Fruit fly (Drosophila melanogaster): ENCODE results near the gene Arpc3A.
A peak's percentile ranks its signal among the peaks of the same experiment; 100 is the strongest.

The Arpc3A gene

dm6 chr3R:15803502-15804461 lies 30.7 kb upstream of the Arpc3A start, which contains the start of gene alpha-Man-IIb (continued):
- TF ChIP-seq CG1621 (tag; optimal IDR thresholded peaks at IDR 0.05) (peak; percentile 26), Gug (GFP tag; IDR thresholded peaks at IDR 0.05) (no peak), esn (GFP tag; optimal IDR thresholded peaks at IDR 0.05) (peak; percentile 19), svp (GFP tag) (peak; percentile 70), Eip78C (GFP tag) (peak; percentile 74), CG16779 (tag; optimal IDR thresholded peaks at IDR 0.05) (no peak), CG8119 (GFP tag; IDR thresholded peaks at IDR 0.05) (no peak), pdm3 (GFP tag; optimal IDR thresholded peaks at IDR 0.05) (no peak), cyc (GFP tag; optimal IDR thresholded peaks at IDR 0.05) (peak; percentile 12), Ets96B (tag; optimal IDR thresholded peaks at IDR 0.05) (no peak), CG34406 (GFP tag; optimal IDR thresholded peaks at IDR 0.05) (no peak), OdsH (GFP tag; optimal IDR thresholded peaks at IDR 0.05) (no peak), topi (GFP tag; optimal IDR thresholded peaks at IDR 0.05) (no peak), CG11294 (GFP tag; IDR thresholded peaks at IDR 0.05) (no peak), dac (GFP tag; optimal IDR thresholded peaks at IDR 0.05) (no peak), CG6854 (GFP tag; optimal IDR thresholded peaks at IDR 0.05) (peak; percentile 52), ss (GFP tag; optimal IDR thresholded peaks at IDR 0.05) (peak in 1 of 2 experiments; percentile 23), dsx (GFP tag; optimal IDR thresholded peaks at IDR 0.05; ENCODE audit: poor library complexity, severe bottlenecking) (peak; percentile 69)

DNA sequence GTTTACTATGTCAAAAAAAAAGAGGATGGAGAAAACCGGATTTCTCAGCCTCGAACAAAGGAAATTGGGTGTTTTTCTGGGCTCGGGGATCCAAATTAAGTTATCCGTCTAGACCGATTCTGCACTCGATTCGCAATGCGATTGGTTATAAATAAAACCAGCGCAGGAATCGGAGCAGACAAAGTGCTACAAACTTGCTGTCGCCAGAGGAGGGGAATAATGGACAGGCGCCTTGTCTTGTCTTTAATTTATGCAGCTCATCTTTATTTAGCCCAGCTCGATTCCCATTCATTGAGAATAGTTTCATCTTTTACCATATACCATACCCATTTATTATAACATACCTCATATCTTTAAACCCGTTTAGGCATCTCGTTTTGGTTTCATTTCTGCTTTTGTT lies 29.8 kb upstream of the Arpc3A start:
- TF ChIP-seq Blimp-1 (GFP tag; optimal IDR thresholded peaks at IDR 0.05), result no peak
- TF ChIP-seq dsx (GFP tag; optimal IDR thresholded peaks at IDR 0.05; ENCODE audit: poor library complexity, severe bottlenecking), result peak; percentile 96

dm6 chr3R:15806341-15806740 lies 28.1 kb upstream of the Arpc3A start:
- TF ChIP-seq CG3919 (GFP tag; optimal IDR thresholded peaks at IDR 0.05) (no peak), salr (GFP tag; optimal IDR thresholded peaks at IDR 0.05) (peak in 1 of 2 experiments; percentile 34), CG6163 (GFP tag; IDR thresholded peaks at IDR 0.05) (no peak), Hr4 (GFP tag; optimal IDR thresholded peaks at IDR 0.05) (peak; percentile 47), CG32006 (GFP tag; optimal IDR thresholded peaks at IDR 0.05) (peak; percentile 75), svp (GFP tag) (peak; percentile 68), esn (GFP tag; optimal IDR thresholded peaks at IDR 0.05) (peak; percentile 45), Lpt (GFP tag; optimal IDR thresholded peaks at IDR 0.05) (peak; percentile 2), achi (GFP tag; optimal IDR thresholded peaks at IDR 0.05) (peak; percentile 3), Eip78C (GFP tag) (peak; percentile 86), vri (GFP tag; optimal IDR thresholded peaks at IDR 0.05) (no peak), Hr39 (GFP tag; optimal IDR thresholded peaks at IDR 0.05) (peak; percentile 5), lz (GFP tag; optimal IDR thresholded peaks at IDR 0.05) (peak; percentile 26), CG15336 (GFP tag; IDR thresholded peaks at IDR 0.05) (0 out of 2 replicates have a peak, but pooled peaks have one; percentile 26), CG8119 (GFP tag; IDR thresholded peaks at IDR 0.05) (peak; percentile 36; the same call in 2 of the 3 replicates), Met (GFP tag; optimal IDR thresholded peaks at IDR 0.05) (peak; percentile 40), acj6 (GFP tag; optimal IDR thresholded peaks at IDR 0.05) (no peak), topi (GFP tag; optimal IDR thresholded peaks at IDR 0.05) (peak; percentile 45), Sox15 (GFP tag; optimal IDR thresholded peaks at IDR 0.05) (no peak), dac (GFP tag; optimal IDR thresholded peaks at IDR 0.05) (no peak)

DNA sequence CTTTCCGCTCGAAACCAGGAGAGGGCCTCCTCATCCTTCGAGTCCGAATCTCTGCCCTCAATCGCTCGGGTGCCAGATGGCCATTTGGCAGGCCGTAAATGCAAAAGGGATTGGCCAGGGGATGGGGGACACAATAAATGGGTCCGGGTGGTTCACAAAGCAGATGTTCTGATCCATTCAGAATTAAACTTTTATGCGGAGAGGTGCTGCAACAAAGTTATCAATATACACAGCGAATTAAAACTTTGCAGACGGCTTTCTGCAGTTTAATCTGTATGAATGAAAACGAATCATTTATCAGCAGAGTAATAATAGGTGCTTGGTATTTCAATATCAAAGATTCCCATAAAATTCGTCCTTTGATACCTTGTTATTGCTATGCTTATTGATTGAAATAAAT lies 27.1 kb upstream of the Arpc3A start:
- TF ChIP-seq dsx (GFP tag; optimal IDR thresholded peaks at IDR 0.05; ENCODE audit: poor library complexity, severe bottlenecking), result peak; percentile 94
- peak; percentile 11 for TF ChIP-seq net (GFP tag; optimal IDR thresholded peaks at IDR 0.05)
- TF ChIP-seq CG8119 (GFP tag; IDR thresholded peaks at IDR 0.05), result no peak
- peak; percentile 69 for TF ChIP-seq CG1621 (tag; optimal IDR thresholded peaks at IDR 0.05)
- TF ChIP-seq Eip75B (GFP tag; optimal IDR thresholded peaks at IDR 0.05), result no peak
- TF ChIP-seq pdm3 (GFP tag; optimal IDR thresholded peaks at IDR 0.05), result peak; percentile 1
- TF ChIP-seq CG6854 (GFP tag; optimal IDR thresholded peaks at IDR 0.05), result peak; percentile 39

Data from whole organism, prepupa.